Worm (Caenorhabditis elegans) whole organism, L1 larva: ENCODE results near the gene srb-11.

Source experiments
- ama-1 ChIP-seq: fragments of 150-350 bp; optimal IDR thresholded peaks from 2 replicates; lab custom pipeline; 2014
- ceh-8 ChIP-seq: fragments of 200-800 bp; sonication (Bioruptor generic); optimal IDR thresholded peaks from 2 replicates; lab custom pipeline; 2018; ENCODE audit warnings: mild to moderate bottlenecking, missing genetic modification characterization, moderate library complexity, missing compliant biosample characterization
- irx-1 ChIP-seq: sonication (generic microtip); optimal IDR thresholded peaks from 2 replicates; lab custom pipeline; 2016; ENCODE audit warnings: missing genetic modification characterization, missing compliant biosample characterization
- lir-3 ChIP-seq: sonication (generic microtip); optimal IDR thresholded peaks from 2 replicates; lab custom pipeline; 2016; ENCODE audit warnings: mild to moderate bottlenecking, missing genetic modification characterization, moderate library complexity, missing compliant biosample characterization; ENCODE audit not compliant: poor library complexity
- snpc-4 ChIP-seq: fragments of 150-350 bp; optimal IDR thresholded peaks from 2 replicates; lab custom pipeline; 2014; ENCODE audit warnings: missing biosample characterization, missing genetic modification characterization
- sox-4 ChIP-seq: sonication (generic microtip); optimal IDR thresholded peaks from 2 replicates; lab custom pipeline; 2016; ENCODE audit warnings: missing genetic modification characterization, missing compliant biosample characterization
- unc-130 ChIP-seq: fragments of 150-350 bp; optimal IDR thresholded peaks from 2 replicates; lab custom pipeline; 2017; ENCODE audit warnings: missing biosample characterization, missing genetic modification characterization, inconsistent platforms
- ztf-4 ChIP-seq: fragments of 150-350 bp; optimal IDR thresholded peaks from 2 replicates; lab custom pipeline; 2014; ENCODE audit warnings: missing biosample characterization, missing genetic modification characterization

- TF ChIP-seq irx-1 (tag; lab: Kevin White, UChicago): no peak
- no peak for TF ChIP-seq ceh-8 (GFP tag; lab: Kevin White, UChicago)
- TF ChIP-seq ztf-4: no peak
- TF ChIP-seq snpc-4: no peak
- no peak for TF ChIP-seq unc-130
- no peak for TF ChIP-seq lir-3 (tag; lab: Kevin White, UChicago)
- no peak for TF ChIP-seq ama-1 (lab: Kevin White, UChicago)
- no peak for TF ChIP-seq sox-4
These were observed 32.9 kb upstream of the srb-11 start, which contains the start of gene oig-1 for ce11 chrIII:6525557-6525956.
